Worm (Caenorhabditis elegans) whole organism, L2 larva: ENCODE data around the gene C02E7.7.
A peak's percentile ranks its signal among the peaks of the same experiment; 100 is the strongest.

Experiments used
- C34F6.9 ChIP-seq: fragments of 150-350 bp; optimal IDR thresholded peaks from 2 replicates; lab custom pipeline; 2014; ENCODE audit warnings: missing biosample characterization, missing genetic modification characterization
- F13H6.1 ChIP-seq: sonication (generic microtip); optimal IDR thresholded peaks from 2 replicates; lab custom pipeline; 2016; ENCODE audit warnings: missing genetic modification characterization, missing compliant biosample characterization
- R02D3.7 ChIP-seq: fragments of 150-350 bp; optimal IDR thresholded peaks from 2 replicates; lab custom pipeline; 2014; ENCODE audit warnings: missing biosample characterization, missing genetic modification characterization
- Y55F3AM.14 ChIP-seq: fragments of 200-800 bp; sonication (Bioruptor generic); optimal IDR thresholded peaks from 2 replicates; lab custom pipeline; 2018; ENCODE audit warnings: mild to moderate bottlenecking, missing genetic modification characterization, missing compliant biosample characterization
- ZK546.5 ChIP-seq: sonication (generic microtip); optimal IDR thresholded peaks from 2 replicates; lab custom pipeline; 2017; ENCODE audit warnings: missing biosample characterization, missing genetic modification characterization
- alr-1 ChIP-seq: fragments of 150-350 bp; optimal IDR thresholded peaks from 2 replicates; lab custom pipeline; 2014; ENCODE audit warnings: missing biosample characterization, missing genetic modification characterization
- aly-2 ChIP-seq: fragments of 150-350 bp; optimal IDR thresholded peaks from 2 replicates; lab custom pipeline; 2014; ENCODE audit warnings: missing biosample characterization, missing genetic modification characterization
- ama-1 ChIP-seq: fragments of 150-350 bp; optimal IDR thresholded peaks from 2 replicates; lab custom pipeline; 2018; ENCODE audit warnings: inconsistent platforms
- ceh-16 ChIP-seq: fragments of 150-350 bp; optimal IDR thresholded peaks from 2 replicates; lab custom pipeline; 2014; ENCODE audit warnings: missing biosample characterization, missing genetic modification characterization
- ceh-82 ChIP-seq: fragments of 150-350 bp; optimal IDR thresholded peaks from 2 replicates; lab custom pipeline; 2014; ENCODE audit warnings: missing biosample characterization, missing genetic modification characterization
- crh-2 ChIP-seq: sonication (generic microtip); optimal IDR thresholded peaks from 2 replicates; lab custom pipeline; 2017; ENCODE audit warnings: missing biosample characterization, missing genetic modification characterization
- dmd-4 ChIP-seq: sonication (generic microtip); optimal IDR thresholded peaks from 2 replicates; lab custom pipeline; 2017; ENCODE audit warnings: missing biosample characterization, missing genetic modification characterization
- egl-27 ChIP-seq: sonication (generic microtip); optimal IDR thresholded peaks from 3 replicates; lab custom pipeline; 2017; ENCODE audit warnings: missing biosample characterization, missing genetic modification reagents, missing genetic modification characterization
- elt-1 ChIP-seq: fragments of 150-350 bp; optimal IDR thresholded peaks from 2 replicates; lab custom pipeline; 2014; ENCODE audit warnings: missing biosample characterization, missing genetic modification characterization
- elt-3 ChIP-seq: sonication (generic microtip); optimal IDR thresholded peaks from 2 replicates; lab custom pipeline; 2017; ENCODE audit warnings: missing biosample characterization, missing genetic modification characterization
- fos-1 ChIP-seq: fragments of 150-350 bp; optimal IDR thresholded peaks from 2 replicates; lab custom pipeline; 2014; ENCODE audit warnings: missing biosample characterization, missing genetic modification characterization
- gmeb-1 ChIP-seq: fragments of 150-350 bp; optimal IDR thresholded peaks from 2 replicates; lab custom pipeline; 2014; ENCODE audit warnings: missing biosample characterization, missing genetic modification characterization
- lin-11 ChIP-seq: fragments of 150-350 bp; sonication (generic microtip); optimal IDR thresholded peaks from 2 replicates; lab custom pipeline; 2014; ENCODE audit warnings: missing biosample characterization, missing genetic modification characterization, inconsistent platforms, mixed read lengths
- lin-13 ChIP-seq: fragments of 150-350 bp; optimal IDR thresholded peaks from 2 replicates; lab custom pipeline; 2014; ENCODE audit warnings: missing biosample characterization, missing genetic modification reagents, missing genetic modification characterization
- lsy-2 ChIP-seq, 2 experiments: fragments of 150-350 bp in 1 of 2; sonication (generic microtip) in 1 of 2; optimal IDR thresholded peaks; 2 replicates each; lab custom pipeline; 2014 to 2017; ENCODE audit warnings: missing biosample characterization in 2 of 2, missing genetic modification characterization in 2 of 2
- mbf-1 ChIP-seq: sonication (generic microtip); optimal IDR thresholded peaks from 2 replicates; lab custom pipeline; 2017; ENCODE audit warnings: missing biosample characterization, missing genetic modification characterization
- nhr-10 ChIP-seq: sonication (generic microtip); optimal IDR thresholded peaks from 2 replicates; lab custom pipeline; 2017; ENCODE audit warnings: missing biosample characterization, missing genetic modification characterization
- nhr-11 ChIP-seq: fragments of 150-350 bp; optimal IDR thresholded peaks from 2 replicates; lab custom pipeline; 2014; ENCODE audit warnings: missing biosample characterization, missing genetic modification characterization
- nhr-12 ChIP-seq: fragments of 150-350 bp; optimal IDR thresholded peaks from 2 replicates; lab custom pipeline; 2014; ENCODE audit warnings: missing biosample characterization, missing genetic modification characterization
- nhr-129 ChIP-seq: fragments of 150-350 bp; optimal IDR thresholded peaks from 2 replicates; lab custom pipeline; 2014; ENCODE audit warnings: missing biosample characterization, missing genetic modification characterization
- nhr-21 ChIP-seq: fragments of 150-350 bp; optimal IDR thresholded peaks from 2 replicates; lab custom pipeline; 2014; ENCODE audit warnings: missing biosample characterization, missing genetic modification characterization
- nhr-23 ChIP-seq: fragments of 150-350 bp; optimal IDR thresholded peaks from 2 replicates; lab custom pipeline; 2014; ENCODE audit warnings: missing biosample characterization, missing genetic modification reagents, missing genetic modification characterization
- nhr-237 ChIP-seq: fragments of 150-350 bp; optimal IDR thresholded peaks from 2 replicates; lab custom pipeline; 2014; ENCODE audit warnings: missing biosample characterization, missing genetic modification characterization
- nhr-6 ChIP-seq: fragments of 150-350 bp; optimal IDR thresholded peaks from 2 replicates; lab custom pipeline; 2014; ENCODE audit warnings: missing biosample characterization, missing genetic modification characterization
- nhr-77 ChIP-seq: fragments of 150-350 bp; optimal IDR thresholded peaks from 2 replicates; lab custom pipeline; 2014; ENCODE audit warnings: missing biosample characterization, missing genetic modification characterization
- peb-1 ChIP-seq: fragments of 150-350 bp; optimal IDR thresholded peaks from 2 replicates; lab custom pipeline; 2014; ENCODE audit warnings: missing biosample characterization, missing genetic modification characterization
- sem-4 ChIP-seq: fragments of 150-350 bp; optimal IDR thresholded peaks from 2 replicates; lab custom pipeline; 2014; ENCODE audit warnings: missing biosample characterization, missing genetic modification reagents, missing genetic modification characterization
- skn-1 ChIP-seq: sonication (generic microtip); optimal IDR thresholded peaks from 2 replicates; lab custom pipeline; 2017; ENCODE audit warnings: missing biosample characterization, missing genetic modification characterization
- sma-9 ChIP-seq, 2 experiments: fragments of 150-350 bp in 1 of 2; sonication (generic microtip) in 1 of 2; optimal IDR thresholded peaks; 2 replicates each; lab custom pipeline; 2014 to 2016; ENCODE audit warnings: missing genetic modification characterization in 2 of 2, mild to moderate bottlenecking in 1 of 2, missing biosample characterization in 1 of 2, missing compliant biosample characterization in 1 of 2, missing genetic modification reagents in 1 of 2, moderate library complexity in 1 of 2
- snpc-4 ChIP-seq: fragments of 150-350 bp; optimal IDR thresholded peaks from 2 replicates; lab custom pipeline; 2014; ENCODE audit warnings: missing biosample characterization, missing genetic modification characterization
- unc-39 ChIP-seq: fragments of 150-350 bp; optimal IDR thresholded peaks from 2 replicates; lab custom pipeline; 2014; ENCODE audit warnings: missing biosample characterization, missing genetic modification characterization
- ztf-4 ChIP-seq: fragments of 150-350 bp; optimal IDR thresholded peaks from 2 replicates; lab custom pipeline; 2014; ENCODE audit warnings: missing biosample characterization, missing genetic modification characterization

Gene C02E7.7

DNA sequence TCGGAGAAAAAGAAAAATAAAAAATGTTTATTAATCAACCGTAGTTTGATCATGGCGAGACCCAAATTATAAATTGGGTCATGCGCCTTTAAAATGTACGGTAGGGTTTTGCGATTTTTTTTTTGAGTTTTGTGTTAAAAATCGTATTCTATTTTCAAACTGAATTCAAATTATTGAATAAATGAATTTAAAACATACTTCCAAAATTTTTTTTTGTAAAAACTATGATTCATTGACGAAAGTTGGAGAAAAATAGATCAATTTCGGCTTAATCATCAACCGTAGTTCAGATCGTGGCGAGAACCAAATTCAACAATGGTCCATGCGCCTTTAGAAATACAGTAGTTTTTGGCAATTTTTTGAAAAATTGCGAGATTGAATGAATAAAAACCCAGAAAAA lies 45.2 kb upstream of the C02E7.7 start:
- no peak for TF ChIP-seq ceh-16 (tag; lab: Kevin White, UChicago)
- no peak for TF ChIP-seq ceh-82 (tag; lab: Kevin White, UChicago)
- TF ChIP-seq C34F6.9 (tag; lab: Kevin White, UChicago), result no peak
- TF ChIP-seq nhr-237 (tag; lab: Kevin White, UChicago), result no peak
- TF ChIP-seq crh-2 (tag; lab: Kevin White, UChicago), result no peak
- TF ChIP-seq dmd-4, result no peak
- TF ChIP-seq nhr-10 (tag; lab: Kevin White, UChicago), result no peak
- TF ChIP-seq F13H6.1 (tag; lab: Kevin White, UChicago), result no peak
- TF ChIP-seq ztf-4, result no peak
- TF ChIP-seq nhr-23 (tag; lab: Kevin White, UChicago), result no peak

DNA sequence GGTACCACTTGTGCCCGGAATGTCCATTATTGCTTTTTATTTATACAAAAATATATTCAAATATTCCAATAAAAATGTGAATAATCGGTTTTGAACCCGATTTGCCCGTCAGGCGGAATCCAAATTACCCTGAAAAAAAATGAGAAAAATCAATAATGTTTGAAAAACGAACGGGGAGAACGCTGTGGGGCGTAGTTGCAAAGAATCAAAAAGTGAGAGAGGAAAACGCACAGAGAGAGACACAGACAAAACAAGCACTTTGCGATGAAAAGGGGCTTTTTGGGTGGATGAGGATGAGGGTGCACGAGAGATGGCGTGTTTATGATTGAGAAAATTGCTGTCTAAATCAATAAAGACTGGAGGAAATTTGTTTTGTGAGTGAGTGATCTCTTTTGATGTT lies 44.6 kb upstream of the C02E7.7 start, which contains the start of gene tam-1:
TSS of gene tam-1 (minus strand) at position 135 of the 400 bp plus-strand sequence.
- TF ChIP-seq C34F6.9 (tag; lab: Kevin White, UChicago) (peak; percentile 40), nhr-23 (tag; lab: Kevin White, UChicago) (no peak)

DNA sequence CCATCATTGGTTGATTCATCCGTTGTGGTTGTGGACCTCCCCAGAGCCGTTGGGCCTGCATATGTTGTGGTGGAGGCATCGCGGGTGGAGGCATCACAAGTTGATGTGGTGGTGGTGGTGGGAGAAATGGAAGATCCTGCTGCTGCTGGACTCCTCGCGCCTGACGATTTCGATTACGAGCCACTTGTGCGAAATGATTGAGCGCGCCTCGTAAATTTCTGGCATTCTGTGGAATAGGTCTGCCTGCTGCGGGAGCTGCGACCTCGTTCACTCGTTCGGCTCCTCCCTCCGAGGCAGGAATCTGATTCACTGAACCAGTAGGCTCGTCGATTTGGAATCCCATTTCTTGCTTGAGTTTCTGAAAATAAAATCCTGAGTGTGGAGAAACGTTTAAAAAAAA lies 42.3 kb upstream of the C02E7.7 start:
- TF ChIP-seq ZK546.5 (no peak), lsy-2 (tag; optimal IDR thresholded peaks at IDR 0.05; lab: Kevin White, UChicago) (no peak), nhr-10 (tag; lab: Kevin White, UChicago) (no peak), snpc-4 (tag; lab: Kevin White, UChicago) (no peak), gmeb-1 (tag; lab: Kevin White, UChicago) (no peak), ztf-4 (no peak), nhr-12 (tag; lab: Kevin White, UChicago) (no peak), unc-39 (no peak), lin-11 (tag; lab: Kevin White, UChicago) (no peak), nhr-11 (tag; lab: Kevin White, UChicago) (no peak), sem-4 (tag; lab: Kevin White, UChicago) (no peak)

DNA sequence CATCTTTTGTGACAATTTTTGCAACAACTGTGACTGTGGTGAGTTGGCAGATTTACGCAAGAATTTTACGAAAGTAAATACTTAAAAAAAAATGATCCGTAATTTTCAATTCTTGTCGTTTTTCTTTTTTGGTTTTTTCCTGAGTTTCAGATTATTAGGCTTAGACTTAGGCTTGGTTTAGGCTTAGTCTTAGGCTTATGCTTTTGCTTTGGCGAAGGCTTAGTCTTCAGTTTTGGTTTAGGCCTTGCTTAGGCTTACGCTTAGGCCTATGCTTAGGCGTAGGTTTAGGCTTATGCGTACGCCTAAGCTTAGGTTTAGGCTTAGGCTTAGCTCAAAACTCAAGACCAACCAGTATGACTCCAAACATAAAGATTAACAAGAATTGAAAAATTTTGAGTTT lies 39.2 kb upstream of the C02E7.7 start:
- TF ChIP-seq dmd-4, result no peak
- TF ChIP-seq lin-13 (GFP tag; lab: Kevin White, UChicago), result no peak
- no peak for TF ChIP-seq elt-1 (tag; lab: Kevin White, UChicago)
- no peak for TF ChIP-seq ceh-82 (tag; lab: Kevin White, UChicago)
- TF ChIP-seq gmeb-1 (tag; lab: Kevin White, UChicago), result no peak
- TF ChIP-seq peb-1 (tag; lab: Kevin White, UChicago), result no peak
- TF ChIP-seq nhr-10 (tag; lab: Kevin White, UChicago), result no peak
- no peak for TF ChIP-seq R02D3.7 (tag; lab: Kevin White, UChicago)
- TF ChIP-seq F13H6.1 (tag; lab: Kevin White, UChicago), result no peak
- TF ChIP-seq ZK546.5, result no peak
- no peak for TF ChIP-seq egl-27 (tag; lab: Kevin White, UChicago)
- no peak for TF ChIP-seq alr-1 (tag; lab: Kevin White, UChicago)
- TF ChIP-seq unc-39, result no peak
- no peak for TF ChIP-seq lsy-2 (tag; optimal IDR thresholded peaks at IDR 0.05; lab: Kevin White, UChicago)
- no peak for TF ChIP-seq nhr-129 (tag; lab: Kevin White, UChicago)
- no peak for TF ChIP-seq mbf-1 (tag; lab: Kevin White, UChicago)
- no peak for TF ChIP-seq elt-3

DNA sequence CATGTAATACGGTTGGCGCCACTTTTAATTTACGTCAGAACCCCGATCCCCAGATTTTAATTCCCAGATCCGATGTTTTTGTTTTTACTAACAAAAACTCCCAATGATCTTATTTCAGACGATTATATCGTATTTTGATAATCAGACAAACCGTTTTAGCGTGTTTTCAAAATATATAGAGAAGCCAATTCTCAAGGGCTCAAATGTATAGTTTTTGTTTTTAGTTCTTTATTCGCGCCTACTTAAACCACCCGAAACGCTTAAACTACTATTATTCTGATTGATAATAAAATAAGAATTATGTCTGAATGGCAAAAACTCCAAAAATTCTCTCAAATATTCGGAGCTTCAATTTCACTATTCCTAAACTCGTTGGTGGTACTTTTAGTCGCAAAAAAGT lies 38.2 kb upstream of the C02E7.7 start, which contains the start of gene str-208:
TSS of gene str-208 (plus strand) at position 301 of the 400 bp plus-strand sequence.
- no peak for TF ChIP-seq nhr-10 (tag; lab: Kevin White, UChicago)
- TF ChIP-seq lin-11 (tag; lab: Kevin White, UChicago), result no peak
- no peak for TF ChIP-seq crh-2 (tag; lab: Kevin White, UChicago)
- no peak for TF ChIP-seq F13H6.1 (tag; lab: Kevin White, UChicago)
- no peak for TF ChIP-seq unc-39
- TF ChIP-seq ceh-16 (tag; lab: Kevin White, UChicago), result no peak
- TF ChIP-seq ztf-4, result no peak
- no peak for TF ChIP-seq Y55F3AM.14 (GFP tag; lab: Kevin White, UChicago)
- no peak for TF ChIP-seq aly-2 (tag; lab: Kevin White, UChicago)
- no peak for TF ChIP-seq nhr-77 (tag; lab: Kevin White, UChicago)
- TF ChIP-seq peb-1 (tag; lab: Kevin White, UChicago), result no peak
- TF ChIP-seq sma-9 (GFP tag; optimal IDR thresholded peaks at IDR 0.05; lab: Kevin White, UChicago), result no peak
- no peak for TF ChIP-seq sma-9 (tag; optimal IDR thresholded peaks at IDR 0.05; lab: Kevin White, UChicago)
- TF ChIP-seq lsy-2 (tag; optimal IDR thresholded peaks at IDR 0.05; lab: Kevin White, UChicago), result no peak
- no peak for TF ChIP-seq nhr-21 (tag; lab: Kevin White, UChicago)
- no peak for TF ChIP-seq skn-1 (tag; lab: Kevin White, UChicago)
- no peak for TF ChIP-seq fos-1 (tag; lab: Kevin White, UChicago)
- no peak for TF ChIP-seq nhr-6 (tag; lab: Kevin White, UChicago)
- no peak for TF ChIP-seq egl-27 (tag; lab: Kevin White, UChicago)
- TF ChIP-seq ama-1, result no peak
